Fruit fly (Drosophila melanogaster): ENCODE data around the gene CG15539.

CG15539 gene

DNA sequence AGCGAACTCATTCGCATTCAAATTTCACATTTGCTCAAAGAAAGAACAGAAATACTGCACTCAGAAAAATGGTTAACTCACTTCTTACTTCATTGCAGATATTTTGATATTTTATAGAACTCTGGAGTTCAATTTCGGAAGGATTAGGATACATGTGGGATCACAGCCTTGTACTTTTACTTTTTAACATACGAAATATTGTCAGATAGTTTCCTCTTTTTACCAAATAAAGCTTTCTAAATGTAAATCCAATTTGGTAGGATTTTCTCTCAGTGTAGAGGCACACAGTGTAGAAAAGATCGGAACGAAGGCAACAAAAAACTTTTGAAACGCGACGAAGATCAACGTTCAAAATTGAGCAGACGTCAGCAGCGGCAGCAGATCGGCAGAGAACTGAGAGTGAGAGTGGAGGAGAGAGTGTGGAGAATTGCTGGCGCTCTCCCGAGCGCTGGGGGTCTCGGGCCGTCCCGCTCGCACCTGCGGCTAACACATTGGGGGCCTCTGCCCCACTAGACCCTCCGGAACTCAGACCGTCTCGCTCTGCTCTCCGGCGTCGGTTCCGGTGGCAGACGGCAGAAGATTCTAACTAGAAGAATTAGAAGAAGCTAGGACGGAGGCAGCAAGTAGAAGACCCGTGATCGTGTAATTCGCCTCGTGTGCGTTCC is 26.3 kb downstream of the CG15539 start, which contains the start of gene tmod:
Gene tmod, plus strand, starts transcription at position 619 of the 665 bp plus-strand sequence.
- TF ChIP-seq noc (tag; optimal IDR thresholded peaks at IDR 0.05): no peak

DNA sequence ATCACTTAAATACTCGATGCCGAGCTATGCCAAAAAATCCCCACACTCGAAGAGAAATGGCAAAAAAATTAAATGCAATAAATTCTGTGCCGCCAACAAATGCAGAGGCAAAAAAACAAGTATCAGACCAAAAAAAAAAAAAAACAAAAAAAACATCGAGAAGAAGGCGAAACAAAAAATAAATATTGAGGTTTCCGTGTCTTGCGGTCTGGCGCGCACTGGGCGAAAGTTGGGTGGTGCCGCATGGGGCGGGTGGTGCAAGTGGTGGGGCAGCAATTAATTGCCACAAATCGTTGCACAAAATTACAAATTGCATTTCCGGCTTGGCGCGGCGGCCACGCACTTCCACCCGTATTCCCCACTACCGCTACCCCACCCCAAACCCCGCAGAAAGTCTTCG is 28.7 kb downstream of the CG15539 start:
- no peak for TF ChIP-seq noc (tag; optimal IDR thresholded peaks at IDR 0.05)

DNA sequence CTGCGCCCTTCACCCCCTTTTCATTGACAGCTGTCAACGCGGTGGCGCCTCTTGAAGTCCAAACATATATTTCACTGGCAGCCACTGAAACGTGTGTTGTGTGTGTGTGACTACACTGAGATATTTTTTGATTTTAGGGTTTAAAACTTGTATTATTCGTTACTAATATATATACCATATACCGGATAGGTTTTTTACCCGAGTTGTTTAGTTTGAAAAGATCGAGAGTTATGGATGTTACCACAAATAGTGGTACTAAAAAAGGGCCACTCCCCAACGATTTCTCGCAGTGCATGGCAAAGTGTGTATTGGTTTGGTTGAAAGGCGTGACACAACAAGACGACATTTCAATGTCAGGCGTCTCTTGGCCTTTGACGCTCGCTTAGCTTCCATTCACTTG is 30.6 kb downstream of the CG15539 start:
- no peak for TF ChIP-seq noc (tag; optimal IDR thresholded peaks at IDR 0.05)

DNA sequence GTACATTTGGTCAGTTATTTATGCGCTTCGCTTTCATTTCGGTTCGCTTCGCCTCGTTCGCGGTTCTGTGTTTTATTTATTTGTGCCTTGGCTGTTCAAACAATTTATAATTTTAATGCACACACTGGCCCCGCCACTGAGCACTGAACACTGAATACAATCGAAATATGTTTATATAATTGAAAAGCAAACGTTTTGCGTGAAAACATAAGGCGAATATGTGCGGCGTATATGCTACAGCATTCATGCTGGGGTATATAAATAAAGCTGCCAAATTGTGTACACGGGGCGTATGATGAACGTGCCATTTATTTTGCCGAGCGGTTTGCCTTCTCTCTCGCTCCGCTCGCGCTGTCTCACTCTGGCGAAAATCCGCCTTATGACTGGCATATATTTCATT is 31.1 kb downstream of the CG15539 start:
- TF ChIP-seq noc (tag; optimal IDR thresholded peaks at IDR 0.05): peak; percentile 27

DNA sequence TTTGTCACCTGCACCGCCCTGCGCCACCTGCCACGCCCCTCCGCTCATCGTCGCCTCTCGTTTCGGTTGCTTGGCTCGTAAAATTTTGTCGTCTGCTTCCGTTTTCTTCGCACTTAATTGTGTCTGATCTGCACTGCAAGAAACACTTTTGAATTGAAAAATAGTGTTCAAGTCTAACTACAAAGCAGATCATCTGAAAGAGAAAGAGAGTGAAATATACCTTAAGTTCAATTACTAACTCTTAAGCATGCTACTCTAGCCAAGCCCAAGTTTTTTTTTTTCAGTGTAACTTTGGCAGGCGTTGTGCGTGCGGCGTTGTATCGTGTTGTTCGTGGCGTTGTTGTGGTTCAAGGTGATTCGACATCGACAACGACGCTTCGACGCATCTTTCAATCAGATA is 34.4 kb downstream of the CG15539 start:
- TF ChIP-seq noc (tag; optimal IDR thresholded peaks at IDR 0.05): peak; percentile 74

DNA sequence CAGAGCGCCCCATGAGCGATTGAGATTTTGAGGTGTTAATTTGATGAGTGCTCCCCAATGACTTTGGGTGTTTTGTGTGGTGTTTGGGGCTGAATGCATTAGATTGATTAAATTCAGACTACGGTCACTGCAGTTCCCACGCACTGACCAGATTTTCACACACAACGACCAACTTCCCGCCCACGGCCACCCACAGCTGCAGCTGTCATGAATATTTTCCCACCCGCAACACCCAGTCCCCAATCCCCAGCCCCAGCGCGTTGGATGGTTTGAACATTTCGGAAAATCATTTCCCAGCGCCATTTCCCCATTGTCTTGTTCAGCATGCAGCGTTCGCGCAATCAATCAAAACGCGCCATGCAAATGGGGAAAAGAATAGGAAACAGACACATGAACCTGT is 35.7 kb downstream of the CG15539 start:
- no peak for TF ChIP-seq noc (tag; optimal IDR thresholded peaks at IDR 0.05)

DNA sequence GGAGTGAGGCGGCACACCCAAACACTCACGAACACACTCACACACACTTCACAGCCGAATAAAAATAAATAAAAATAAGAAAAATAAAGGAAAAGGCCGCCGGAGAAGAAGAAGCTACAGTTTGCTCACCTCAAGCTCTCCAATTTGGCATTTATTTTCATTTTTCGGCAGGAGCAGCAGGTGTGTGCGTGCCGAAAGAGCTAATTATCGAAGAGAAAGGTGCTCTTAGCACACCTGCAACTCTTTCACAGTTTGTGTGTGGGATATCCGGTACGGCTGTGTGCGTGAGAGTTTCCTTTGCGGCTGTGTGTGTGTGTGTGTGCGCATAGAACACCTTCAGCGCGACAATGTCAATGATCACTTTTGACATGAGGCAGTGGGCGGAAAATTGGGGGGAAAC is 39.2 kb downstream of the CG15539 start:
- TF ChIP-seq noc (tag; optimal IDR thresholded peaks at IDR 0.05): no peak

DNA sequence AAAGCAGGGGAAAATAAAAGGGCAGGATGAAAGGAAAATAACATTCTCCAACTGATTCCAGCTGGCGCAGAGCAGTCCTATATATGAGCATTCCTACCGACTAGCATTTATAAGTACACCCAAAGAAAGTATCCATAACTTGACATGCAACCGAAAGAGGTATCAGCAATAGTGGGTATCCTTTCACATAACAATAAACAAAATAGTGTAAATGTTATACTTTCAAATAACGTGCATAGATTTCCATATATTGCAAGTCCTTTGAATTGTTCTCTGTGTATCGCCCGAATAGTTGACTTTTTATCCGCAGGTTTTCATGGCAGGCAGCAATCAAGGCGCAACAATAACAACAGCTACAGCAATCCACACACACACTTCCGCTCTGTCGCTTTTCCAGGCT is 44.3 kb downstream of the CG15539 start:
- no peak for TF ChIP-seq noc (tag; optimal IDR thresholded peaks at IDR 0.05)

DNA sequence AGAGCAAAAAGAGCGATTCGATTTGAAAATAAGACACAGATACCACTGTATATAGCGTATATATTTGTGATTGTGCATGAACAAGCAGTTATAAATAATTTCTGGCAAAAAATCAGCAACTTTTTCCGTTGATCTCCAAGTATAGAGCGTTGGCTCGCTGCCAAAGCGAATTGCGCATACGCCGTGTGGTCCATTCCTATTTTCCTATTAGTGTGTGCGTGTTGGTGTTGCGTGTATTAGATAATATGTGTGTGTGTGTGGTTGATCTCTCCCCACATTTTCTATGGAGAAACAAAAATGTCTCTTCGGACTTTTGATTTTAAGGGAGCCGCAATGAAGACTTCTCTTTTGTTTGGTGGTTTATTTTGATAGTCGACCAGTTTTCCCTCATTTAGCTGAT is 46.8 kb downstream of the CG15539 start:
- TF ChIP-seq noc (tag; optimal IDR thresholded peaks at IDR 0.05): no peak

All from whole organism, larva.